Fruit fly (Drosophila melanogaster) whole organism, embryonic: ENCODE measurements around the gene Cep97.

Experiments
- Awh ChIP-seq: fragments of 200-800 bp; sonication (Bioruptor generic); IDR thresholded peaks from 2 replicates; pipeline ENCODE4, ENCODE4 v1.3.6; 2022; ENCODE audit warnings: missing biosample characterization, missing genetic modification characterization
- CG10979 ChIP-seq: fragments of 200-800 bp; sonication (Bioruptor generic); optimal IDR thresholded peaks from 2 replicates; lab custom pipeline; 2018; ENCODE audit warnings: missing biosample characterization, mild to moderate bottlenecking, missing genetic modification characterization, moderate library complexity
- CG11504 ChIP-seq: fragments of 200-800 bp; sonication (Bioruptor generic); optimal IDR thresholded peaks from 3 replicates; lab custom pipeline; 2019; ENCODE audit warnings: missing biosample characterization, mild to moderate bottlenecking, missing genetic modification characterization, moderate library complexity
- CG13424 ChIP-seq: fragments of 200-800 bp; sonication (Bioruptor generic); optimal IDR thresholded peaks from 2 replicates; lab custom pipeline; 2019; ENCODE audit warnings: missing biosample characterization, mild to moderate bottlenecking, missing genetic modification characterization, moderate library complexity
- CG13775 ChIP-seq: fragments of 200-800 bp; sonication (Bioruptor generic); optimal IDR thresholded peaks from 3 replicates; lab custom pipeline; 2017; ENCODE audit warnings: missing biosample characterization, mild to moderate bottlenecking, missing genetic modification characterization
- CG14014 ChIP-seq: fragments of 200-800 bp; sonication (Bioruptor generic); IDR thresholded peaks from 2 replicates; pipeline ENCODE4 v1.3.6; 2022; ENCODE audit warnings: missing biosample characterization, missing genetic modification characterization
- CG14710 ChIP-seq: fragments of 200-800 bp; sonication (Bioruptor generic); optimal IDR thresholded peaks from 3 replicates; lab custom pipeline; 2019; ENCODE audit warnings: missing biosample characterization, mild to moderate bottlenecking, missing genetic modification characterization, moderate library complexity
- CG15696 ChIP-seq: fragments of 200-800 bp; sonication (Bioruptor generic); optimal IDR thresholded peaks from 2 replicates; lab custom pipeline; 2019; ENCODE audit warnings: missing biosample characterization, mild to moderate bottlenecking, missing genetic modification characterization, moderate library complexity
- CG16815 ChIP-seq: fragments of 200-800 bp; sonication (Bioruptor generic); optimal IDR thresholded peaks from 3 replicates; lab custom pipeline; 2017; ENCODE audit warnings: missing biosample characterization, mild to moderate bottlenecking, missing genetic modification characterization
- CG18262 ChIP-seq: fragments of 200-800 bp; optimal IDR thresholded peaks from 3 replicates; lab custom pipeline; 2019; ENCODE audit warnings: missing biosample characterization, mild to moderate bottlenecking, missing genetic modification characterization, moderate library complexity
- CG2712 ChIP-seq: fragments of 200-800 bp; optimal IDR thresholded peaks from 3 replicates; lab custom pipeline; 2019; ENCODE audit warnings: missing biosample characterization, mild to moderate bottlenecking, missing genetic modification characterization, moderate library complexity
- CG3281 ChIP-seq: fragments of 200-800 bp; sonication (Bioruptor generic); optimal IDR thresholded peaks from 3 replicates; lab custom pipeline; 2017; ENCODE audit warnings: missing biosample characterization, mild to moderate bottlenecking, missing genetic modification characterization
- CG33557 ChIP-seq: fragments of 200-800 bp; sonication (Bioruptor generic); optimal IDR thresholded peaks from 2 replicates; lab custom pipeline; 2019; ENCODE audit warnings: missing biosample characterization, mild to moderate bottlenecking, missing genetic modification characterization, moderate library complexity
- CG4404 ChIP-seq: fragments of 200-800 bp; sonication (Bioruptor generic); IDR thresholded peaks from 2 replicates; pipeline ENCODE4 v1.3.6; 2022; ENCODE audit warnings: missing biosample characterization, missing genetic modification characterization
- CG4424 ChIP-seq: fragments of 200-800 bp; sonication (Bioruptor generic); optimal IDR thresholded peaks from 3 replicates; lab custom pipeline; 2016; ENCODE audit warnings: missing biosample characterization, missing genetic modification characterization
- CG4820 ChIP-seq: fragments of 200-800 bp; sonication (Bioruptor generic); optimal IDR thresholded peaks from 3 replicates; lab custom pipeline; 2016; ENCODE audit warnings: missing biosample characterization, missing genetic modification characterization
- CG6689 ChIP-seq: fragments of 200-800 bp; sonication (Bioruptor generic); IDR thresholded peaks from 2 replicates; pipeline ENCODE4 v1.3.6; 2022; ENCODE audit warnings: missing biosample characterization, missing genetic modification characterization
- CG6791 ChIP-seq: fragments of 200-800 bp; sonication (Bioruptor generic); IDR thresholded peaks from 3 replicates; pipeline ENCODE4 v1.3.6; 2022; ENCODE audit warnings: missing biosample characterization, missing genetic modification characterization; ENCODE audit not compliant: partially characterized antibody
- CG8388 ChIP-seq: fragments of 200-800 bp; sonication (Bioruptor generic); optimal IDR thresholded peaks from 2 replicates; lab custom pipeline; 2019; ENCODE audit warnings: missing biosample characterization, mild to moderate bottlenecking, missing genetic modification characterization, moderate library complexity
- CG9727 ChIP-seq: fragments of 200-800 bp; sonication (Bioruptor generic); optimal IDR thresholded peaks from 3 replicates; lab custom pipeline; 2017; ENCODE audit warnings: missing biosample characterization, mild to moderate bottlenecking, missing genetic modification characterization
- CG9932 ChIP-seq: fragments of 200-800 bp; sonication (Bioruptor generic); IDR thresholded peaks from 2 replicates; pipeline ENCODE4 v1.3.6; 2022; ENCODE audit warnings: missing biosample characterization, missing genetic modification characterization
- CHES-1-like ChIP-seq: fragments of 200-800 bp; sonication (Bioruptor generic); optimal IDR thresholded peaks from 2 replicates; lab custom pipeline; 2016; ENCODE audit warnings: missing biosample characterization, missing genetic modification characterization
- CoRest ChIP-seq: fragments of 200-800 bp; sonication (Bioruptor generic); optimal IDR thresholded peaks from 3 replicates; lab custom pipeline; 2018; ENCODE audit warnings: missing biosample characterization, mild to moderate bottlenecking, missing genetic modification characterization, moderate library complexity
- D19A ChIP-seq: fragments of 200-800 bp; optimal IDR thresholded peaks from 3 replicates; lab custom pipeline; 2019; ENCODE audit warnings: missing biosample characterization, mild to moderate bottlenecking, missing genetic modification characterization, moderate library complexity
- E2f1 ChIP-seq: fragments of 200-800 bp; sonication (Bioruptor generic); IDR thresholded peaks from 2 replicates; pipeline ENCODE4 v1.3.6; 2022; ENCODE audit warnings: missing biosample characterization, missing genetic modification characterization
- Ets65A ChIP-seq: fragments of 200-800 bp; sonication (Bioruptor generic); peaks from one replicate; lab custom pipeline; 2016; ENCODE audit warnings: missing biosample characterization, missing genetic modification characterization
- Hr3 ChIP-seq: fragments of 200-800 bp; sonication (Bioruptor generic); optimal IDR thresholded peaks from 3 replicates; lab custom pipeline; 2016; ENCODE audit warnings: missing biosample characterization, missing genetic modification characterization
- NfI ChIP-seq: fragments of 200-800 bp; sonication (Bioruptor generic); optimal IDR thresholded peaks from 3 replicates; lab custom pipeline; 2018; ENCODE audit warnings: missing biosample characterization, mild to moderate bottlenecking, missing genetic modification characterization, moderate library complexity
- Sox102F ChIP-seq: fragments of 200-800 bp; sonication (Bioruptor generic); optimal IDR thresholded peaks from 2 replicates; lab custom pipeline; 2018; ENCODE audit warnings: missing biosample characterization, mild to moderate bottlenecking, missing genetic modification characterization, moderate library complexity
- Xbp1 ChIP-seq: fragments of 200-800 bp; sonication (Bioruptor generic); optimal IDR thresholded peaks from 3 replicates; lab custom pipeline; 2016; ENCODE audit warnings: missing biosample characterization, mild to moderate bottlenecking, missing genetic modification characterization
- Xrp1 ChIP-seq: fragments of 200-800 bp; sonication (Bioruptor generic); IDR thresholded peaks from 2 replicates; pipeline ENCODE4 v1.3.6; 2022; ENCODE audit warnings: missing biosample characterization, missing genetic modification characterization
- abd-A ChIP-seq: fragments of 200-800 bp; sonication (Bioruptor generic); optimal IDR thresholded peaks from 3 replicates; lab custom pipeline; 2019; ENCODE audit warnings: missing biosample characterization, mild to moderate bottlenecking, missing genetic modification characterization, moderate library complexity
- al ChIP-seq: fragments of 200-800 bp; sonication (Bioruptor generic); IDR thresholded peaks from 2 replicates; pipeline ENCODE4 v1.3.6; 2022; ENCODE audit warnings: missing biosample characterization, missing genetic modification characterization
- ara ChIP-seq: fragments of 200-800 bp; sonication (Bioruptor generic); IDR thresholded peaks from 2 replicates; pipeline ENCODE4 v1.3.6; 2022; ENCODE audit warnings: missing biosample characterization, missing genetic modification characterization
- bsh ChIP-seq, 2 experiments: fragments of 200-800 bp; sonication (Bioruptor generic); optimal IDR thresholded peaks; 2 replicates each; lab custom pipeline; 2017 to 2018; ENCODE audit warnings: mild to moderate bottlenecking in 2 of 2, missing biosample characterization in 2 of 2, missing genetic modification characterization in 2 of 2, moderate library complexity in 1 of 2
- chif ChIP-seq, 2 experiments: fragments of 200-800 bp; sonication (Bioruptor generic); optimal IDR thresholded peaks; 3 replicates each; lab custom pipeline; 2016; ENCODE audit warnings: missing biosample characterization in 2 of 2, missing genetic modification characterization in 2 of 2
- eve ChIP-seq, 2 experiments: fragments of >200 bp; optimal IDR thresholded peaks; 2 replicates each; lab custom pipeline; 2017; ENCODE audit warnings: missing biosample characterization in 2 of 2, missing genetic modification characterization in 2 of 2
- fd96Cb ChIP-seq: fragments of 200-800 bp; sonication (Bioruptor generic); optimal IDR thresholded peaks from 2 replicates; lab custom pipeline; 2018; ENCODE audit warnings: missing biosample characterization, mild to moderate bottlenecking, missing genetic modification characterization, moderate library complexity
- fru ChIP-seq: fragments of >200 bp; optimal IDR thresholded peaks from 2 replicates; lab custom pipeline; 2017
- gem ChIP-seq: fragments of 200-800 bp; sonication (Bioruptor generic); optimal IDR thresholded peaks from 2 replicates; lab custom pipeline; 2019; ENCODE audit warnings: missing biosample characterization, mild to moderate bottlenecking, missing genetic modification characterization, moderate library complexity
- ken ChIP-seq: fragments of 200-800 bp; sonication (Bioruptor generic); IDR thresholded peaks from 3 replicates; pipeline ENCODE4 v1.3.6; 2022; ENCODE audit warnings: missing biosample characterization, missing genetic modification characterization
- lola ChIP-seq, 3 experiments: fragments of >200 bp in 2 of 3; fragments of 200-800 bp in 1 of 3; sonication (Bioruptor generic) in 1 of 3; optimal IDR thresholded peaks; 2 replicates each; lab custom pipeline; 2017 to 2019; ENCODE audit warnings: missing biosample characterization in 3 of 3, missing genetic modification characterization in 3 of 3, mild to moderate bottlenecking in 1 of 3, moderate library complexity in 1 of 3
- phol ChIP-seq: fragments of 200-800 bp; sonication (Bioruptor generic); optimal IDR thresholded peaks from 3 replicates; lab custom pipeline; 2018; ENCODE audit warnings: missing biosample characterization, mild to moderate bottlenecking, missing genetic modification characterization, moderate library complexity
- row ChIP-seq: fragments of 200-800 bp; sonication (Bioruptor generic); IDR thresholded peaks from 3 replicates; pipeline ENCODE4 v1.3.6; 2022; ENCODE audit warnings: missing biosample characterization, missing genetic modification characterization
- sens ChIP-seq: fragments of 200-800 bp; sonication (Bioruptor generic); peaks from one replicate; lab custom pipeline; 2016; ENCODE audit warnings: missing biosample characterization, missing genetic modification characterization
- sisA ChIP-seq: fragments of 200-800 bp; sonication (Bioruptor generic); IDR thresholded peaks from 2 replicates; pipeline ENCODE4 v1.3.6; 2022; ENCODE audit warnings: missing biosample characterization, missing genetic modification characterization
- tin ChIP-seq: fragments of 200-800 bp; sonication (Bioruptor generic); optimal IDR thresholded peaks from 3 replicates; lab custom pipeline; 2016; ENCODE audit warnings: missing biosample characterization, missing genetic modification characterization
- vvl ChIP-seq: fragments of 200-800 bp; sonication (Bioruptor generic); IDR thresholded peaks from 2 replicates; pipeline ENCODE4 v1.3.6; 2022; ENCODE audit warnings: missing biosample characterization, missing genetic modification characterization
- zen ChIP-seq: fragments of 200-800 bp; sonication (Bioruptor generic); optimal IDR thresholded peaks from 3 replicates; lab custom pipeline; 2018; ENCODE audit warnings: missing biosample characterization, mild to moderate bottlenecking, missing genetic modification characterization, moderate library complexity
- zf30C ChIP-seq: fragments of 200-800 bp; sonication (Bioruptor generic); optimal IDR thresholded peaks from 3 replicates; lab custom pipeline; 2018; ENCODE audit warnings: missing biosample characterization, mild to moderate bottlenecking, missing genetic modification characterization

The Cep97 gene

dm6 chr2L:3853507-3854030 lies 13.9 kb upstream of the Cep97 start:
- peak; percentile 45 for TF ChIP-seq CG4404 (GFP tag; lab: Robert Waterston, UW)
- TF ChIP-seq chif (GFP tag; optimal IDR thresholded peaks at IDR 0.05; lab: Kevin White, UChicago): peak in 1 of 2 experiments; percentile 4
- peak; percentile 88 for TF ChIP-seq Ets65A
- peak; percentile 2 for TF ChIP-seq CG13424
- no peak for TF ChIP-seq Hr3 (GFP tag; lab: Kevin White, UChicago)
- peak; percentile 70 for TF ChIP-seq CG15696 (tag; lab: Kevin White, UChicago)
- TF ChIP-seq CHES-1-like: no peak
- TF ChIP-seq E2f1 (GFP tag; lab: Robert Waterston, UW): peak; percentile 7; the same call in 1 of the 2 replicates
- TF ChIP-seq eve (GFP tag; optimal IDR thresholded peaks at IDR 0.05; lab: Kevin White, UChicago): peak in 1 of 2 experiments; percentile 0
- peak; percentile 35 for TF ChIP-seq CG2712 (tag; lab: Kevin White, UChicago)
- 0 out of 2 replicates have a peak, but pooled peaks have one; percentile 61 for TF ChIP-seq Xrp1
- TF ChIP-seq fru (lab: Kevin White, UChicago): no peak
- TF ChIP-seq CG6689 (GFP tag; lab: Robert Waterston, UW): 0 out of 2 replicates have a peak, but pooled peaks have one; percentile 27
- TF ChIP-seq CG11504: peak; percentile 20
- TF ChIP-seq CG13775 (GFP tag; lab: Kevin White, UChicago): no peak
- no peak for TF ChIP-seq CG14014 (GFP tag; lab: Robert Waterston, UW)
- TF ChIP-seq CG14710 (tag; lab: Kevin White, UChicago): peak; percentile 30
- TF ChIP-seq CG16815: peak; percentile 2
- TF ChIP-seq CG6791: no peak
- TF ChIP-seq CG9727 (GFP tag; lab: Kevin White, UChicago): peak; percentile 30
- no peak for TF ChIP-seq NfI
- peak; percentile 14 for TF ChIP-seq CG33557 (GFP tag; lab: Kevin White, UChicago)
- peak; percentile 23 for TF ChIP-seq Xbp1 (GFP tag; lab: Kevin White, UChicago)
- TF ChIP-seq zen: peak; percentile 44
- TF ChIP-seq abd-A: no peak
- TF ChIP-seq CG10979 (tag; lab: Kevin White, UChicago): peak; percentile 44
- no peak for TF ChIP-seq CG9932 (GFP tag; lab: Robert Waterston, UW)
- TF ChIP-seq gem (tag; lab: Kevin White, UChicago): peak; percentile 32
- 0 out of 3 replicates have a peak, but pooled peaks have one; percentile 14 for TF ChIP-seq ken
- peak; percentile 11 for TF ChIP-seq Sox102F (GFP tag; lab: Kevin White, UChicago)
- TF ChIP-seq CoRest (tag; lab: Kevin White, UChicago): peak; percentile 2
- TF ChIP-seq CG4424 (GFP tag; lab: Kevin White, UChicago): peak; percentile 20
- TF ChIP-seq D19A (tag; lab: Kevin White, UChicago): peak; percentile 0
- TF ChIP-seq tin (GFP tag; lab: Kevin White, UChicago): peak; percentile 18
- no peak for TF ChIP-seq al (GFP tag; lab: Robert Waterston, UW)
- 0 out of 3 replicates have a peak, but pooled peaks have one; percentile 10 for TF ChIP-seq row (GFP tag; lab: Robert Waterston, UW)
- TF ChIP-seq Awh: no peak
- TF ChIP-seq CG8388 (GFP tag; lab: Kevin White, UChicago): peak; percentile 26
- peak; percentile 26; the same call in 1 of the 2 replicates for TF ChIP-seq ara (GFP tag; lab: Robert Waterston, UW)
- peak; percentile 19 for TF ChIP-seq CG4820 (GFP tag; lab: Kevin White, UChicago)
- TF ChIP-seq vvl (GFP tag; lab: Robert Waterston, UW): peak; percentile 41; the same call in 1 of the 2 replicates
- TF ChIP-seq bsh (GFP tag; optimal IDR thresholded peaks at IDR 0.05; lab: Kevin White, UChicago): peak in 1 of 2 experiments; percentile 9
- TF ChIP-seq phol (tag; lab: Kevin White, UChicago): peak; percentile 29
- peak; percentile 13 for TF ChIP-seq zf30C (GFP tag; lab: Kevin White, UChicago)
- peak; percentile 22; the same call in 1 of the 2 replicates for TF ChIP-seq sisA
- peak; percentile 5 for TF ChIP-seq fd96Cb
- peak; percentile 73 for TF ChIP-seq sens (GFP tag; lab: Kevin White, UChicago)
- TF ChIP-seq CG18262 (tag; lab: Kevin White, UChicago): peak; percentile 36
- TF ChIP-seq CG3281 (GFP tag; lab: Kevin White, UChicago): no peak
- peak in 1 of 3 experiments; percentile 7 for TF ChIP-seq lola (GFP tag; optimal IDR thresholded peaks at IDR 0.05; lab: Kevin White, UChicago)
